Fruit fly (Drosophila melanogaster) whole organism, embryonic: Measurements from ENCODE around the gene fig.

Experiments
- BEAF-32 ChIP-seq: fragments of 200-800 bp; sonication (Bioruptor generic); optimal IDR thresholded peaks from 3 replicates; lab custom pipeline; 2017; ENCODE audit warnings: missing biosample characterization, missing genetic modification characterization, mild to moderate bottlenecking, moderate library complexity, missing genetic modification reagents
- CG11696 ChIP-seq: fragments of 200-800 bp; sonication (Bioruptor generic); IDR thresholded peaks from 2 replicates; pipeline ENCODE4 v1.3.6; 2022; ENCODE audit warnings: missing biosample characterization, missing genetic modification characterization
- CG12219 ChIP-seq: fragments of 200-800 bp; sonication (Bioruptor generic); optimal IDR thresholded peaks from 3 replicates; lab custom pipeline; 2018; ENCODE audit warnings: missing biosample characterization, mild to moderate bottlenecking, missing genetic modification characterization
- CG14050 ChIP-seq: fragments of 200-800 bp; sonication (Bioruptor generic); IDR thresholded peaks from 3 replicates; pipeline ENCODE4 v1.3.6; 2022; ENCODE audit warnings: missing biosample characterization, missing genetic modification characterization
- CG14860 ChIP-seq: fragments of 200-800 bp; sonication (Bioruptor generic); IDR thresholded peaks from 3 replicates; pipeline ENCODE4 v1.3.6; 2022; ENCODE audit warnings: missing biosample characterization, missing genetic modification characterization; ENCODE audit not compliant: partially characterized antibody
- CG16813 ChIP-seq: fragments of 200-800 bp; sonication (Bioruptor generic); IDR thresholded peaks from 3 replicates; pipeline ENCODE4 v1.3.6; 2022; ENCODE audit warnings: missing biosample characterization, missing genetic modification characterization; ENCODE audit not compliant: partially characterized antibody
- CG16815 ChIP-seq: fragments of 200-800 bp; sonication (Bioruptor generic); optimal IDR thresholded peaks from 3 replicates; lab custom pipeline; 2017; ENCODE audit warnings: missing biosample characterization, mild to moderate bottlenecking, missing genetic modification characterization
- CG18476 ChIP-seq: fragments of 200-800 bp; sonication (Bioruptor generic); optimal IDR thresholded peaks from 2 replicates; lab custom pipeline; 2016; ENCODE audit warnings: missing biosample characterization, mild to moderate bottlenecking, missing genetic modification characterization
- CG2116 ChIP-seq: fragments of 200-800 bp; sonication (Bioruptor generic); optimal IDR thresholded peaks from 3 replicates; lab custom pipeline; 2018; ENCODE audit warnings: missing biosample characterization, mild to moderate bottlenecking, missing genetic modification characterization
- CG2129 ChIP-seq: fragments of 200-800 bp; sonication (Bioruptor generic); IDR thresholded peaks from 2 replicates; pipeline ENCODE4 v1.3.6; 2022; ENCODE audit warnings: missing biosample characterization, missing genetic modification characterization; ENCODE audit not compliant: partially characterized antibody
- CG30431 ChIP-seq: fragments of 200-800 bp; sonication (Bioruptor generic); optimal IDR thresholded peaks from 2 replicates; lab custom pipeline; 2017; ENCODE audit warnings: missing biosample characterization, missing genetic modification characterization
- CG3065 ChIP-seq: fragments of 200-800 bp; sonication (Bioruptor generic); optimal IDR thresholded peaks from 2 replicates; lab custom pipeline; 2016; ENCODE audit warnings: missing biosample characterization, missing genetic modification characterization
- CG32532 ChIP-seq: fragments of 200-800 bp; sonication (Bioruptor generic); IDR thresholded peaks from 2 replicates; pipeline ENCODE4 v1.3.6; 2022; ENCODE audit warnings: missing biosample characterization, missing genetic modification characterization
- CG3847 ChIP-seq: fragments of 200-800 bp; sonication (Bioruptor generic); IDR thresholded peaks from 2 replicates; pipeline ENCODE4 v1.3.6; 2022; ENCODE audit warnings: missing biosample characterization, missing genetic modification characterization
- CG4617 ChIP-seq: fragments of 200-800 bp; sonication (Bioruptor generic); optimal IDR thresholded peaks from 3 replicates; lab custom pipeline; 2016; ENCODE audit warnings: missing biosample characterization, missing genetic modification characterization, borderline replicate concordance
- CG6791 ChIP-seq: fragments of 200-800 bp; sonication (Bioruptor generic); IDR thresholded peaks from 3 replicates; pipeline ENCODE4 v1.3.6; 2022; ENCODE audit warnings: missing biosample characterization, missing genetic modification characterization; ENCODE audit not compliant: partially characterized antibody
- CG7357 ChIP-seq: fragments of 200-800 bp; sonication (Bioruptor generic); IDR thresholded peaks from 3 replicates; pipeline ENCODE4 v1.3.6; 2022; ENCODE audit warnings: missing biosample characterization, missing genetic modification characterization
- CG9797 ChIP-seq: fragments of 200-800 bp; sonication (Bioruptor generic); optimal IDR thresholded peaks from 3 replicates; lab custom pipeline; 2018; ENCODE audit warnings: missing biosample characterization, mild to moderate bottlenecking, missing genetic modification characterization
- CTCF ChIP-seq: fragments of 200-800 bp; sonication (Bioruptor generic); optimal IDR thresholded peaks from 2 replicates; lab custom pipeline; 2017; ENCODE audit warnings: missing biosample characterization, mild to moderate bottlenecking, missing genetic modification characterization, moderate library complexity
- D ChIP-seq, 2 experiments: fragments of 200-800 bp in 1 of 2; fragments of >200 bp in 1 of 2; sonication (Bioruptor generic) in 1 of 2; optimal IDR thresholded peaks; 2 replicates in 1 of 2; 3 replicates in 1 of 2; lab custom pipeline; 2017; ENCODE audit warnings: mild to moderate bottlenecking in 1 of 2, missing biosample characterization in 1 of 2, missing genetic modification characterization in 1 of 2, missing genetic modification reagents in 1 of 2
- Dip2 ChIP-seq: fragments of 200-800 bp; sonication (Bioruptor generic); IDR thresholded peaks from 2 replicates; pipeline ENCODE4 v1.3.6; 2022; ENCODE audit warnings: missing biosample characterization, missing genetic modification characterization
- Dll ChIP-seq: fragments of 200-800 bp; sonication (Bioruptor generic); IDR thresholded peaks from 4 replicates; pipeline ENCODE4 v1.3.6; 2022; ENCODE audit warnings: missing biosample characterization, missing genetic modification characterization; ENCODE audit not compliant: partially characterized antibody
- Dp ChIP-seq: fragments of 200-800 bp; sonication (Bioruptor generic); optimal IDR thresholded peaks from 2 replicates; lab custom pipeline; 2018; ENCODE audit warnings: missing biosample characterization, mild to moderate bottlenecking, missing genetic modification characterization, moderate library complexity
- Drgx ChIP-seq: fragments of 200-800 bp; sonication (Bioruptor generic); IDR thresholded peaks from 2 replicates; pipeline ENCODE4 v1.3.6; 2022; ENCODE audit warnings: missing biosample characterization, missing genetic modification characterization
- E2f1 ChIP-seq: fragments of 200-800 bp; sonication (Bioruptor generic); IDR thresholded peaks from 2 replicates; pipeline ENCODE4 v1.3.6; 2022; ENCODE audit warnings: missing biosample characterization, missing genetic modification characterization
- Elba2 ChIP-seq: fragments of 200-800 bp; sonication (Bioruptor generic); optimal IDR thresholded peaks from 3 replicates; lab custom pipeline; 2016; ENCODE audit warnings: missing biosample characterization, missing genetic modification characterization
- Ets97D ChIP-seq: fragments of 200-800 bp; sonication (Bioruptor generic); optimal IDR thresholded peaks from 3 replicates; lab custom pipeline; 2016; ENCODE audit warnings: missing biosample characterization, missing genetic modification characterization
- Hand ChIP-seq: fragments of 200-800 bp; sonication (Bioruptor generic); optimal IDR thresholded peaks from 2 replicates; lab custom pipeline; 2017; ENCODE audit warnings: mild to moderate bottlenecking, missing biosample characterization, missing genetic modification reagents, missing genetic modification characterization
- Nf-YA ChIP-seq: fragments of 200-800 bp; sonication (Bioruptor generic); IDR thresholded peaks from 2 replicates; pipeline ENCODE4 v1.3.6; 2022; ENCODE audit warnings: missing biosample characterization, missing genetic modification characterization
- Opbp ChIP-seq: fragments of 200-800 bp; sonication (Bioruptor generic); IDR thresholded peaks from 3 replicates; pipeline ENCODE4 v1.3.6; 2022; ENCODE audit warnings: missing biosample characterization, missing genetic modification characterization; ENCODE audit not compliant: partially characterized antibody
- Sox102F ChIP-seq: fragments of 200-800 bp; sonication (Bioruptor generic); optimal IDR thresholded peaks from 2 replicates; lab custom pipeline; 2018; ENCODE audit warnings: missing biosample characterization, mild to moderate bottlenecking, missing genetic modification characterization, moderate library complexity
- Sry-δ ChIP-seq: fragments of 200-800 bp; sonication (Bioruptor generic); optimal IDR thresholded peaks from 2 replicates; lab custom pipeline; 2016; ENCODE audit warnings: missing biosample characterization, missing genetic modification characterization
- Vsx1 ChIP-seq: fragments of 200-800 bp; sonication (Bioruptor generic); optimal IDR thresholded peaks from 2 replicates; lab custom pipeline; 2017; ENCODE audit warnings: missing biosample characterization, mild to moderate bottlenecking, missing genetic modification characterization, missing genetic modification reagents
- cad ChIP-seq: fragments of >200 bp; optimal IDR thresholded peaks from 2 replicates; lab custom pipeline; 2017; ENCODE audit warnings: missing biosample characterization, missing genetic modification characterization
- cg ChIP-seq: fragments of 200-800 bp; sonication (Bioruptor generic); optimal IDR thresholded peaks from 3 replicates; lab custom pipeline; 2019; ENCODE audit warnings: missing biosample characterization, mild to moderate bottlenecking, missing genetic modification characterization, moderate library complexity
- corto ChIP-seq: fragments of 200-800 bp; sonication (Bioruptor generic); optimal IDR thresholded peaks from 2 replicates; lab custom pipeline; 2016; ENCODE audit warnings: missing biosample characterization, mild to moderate bottlenecking, missing genetic modification characterization, moderate library complexity
- gcm ChIP-seq: fragments of 200-800 bp; sonication (Bioruptor generic); optimal IDR thresholded peaks from 2 replicates; lab custom pipeline; 2019; ENCODE audit warnings: missing biosample characterization, mild to moderate bottlenecking, missing genetic modification characterization, moderate library complexity
- gfzf ChIP-seq: fragments of 200-800 bp; sonication (Bioruptor generic); optimal IDR thresholded peaks from 2 replicates; lab custom pipeline; 2016; ENCODE audit warnings: missing biosample characterization, mild to moderate bottlenecking, missing genetic modification characterization, moderate library complexity
- her ChIP-seq: fragments of 200-800 bp; sonication (Bioruptor generic); optimal IDR thresholded peaks from 2 replicates; lab custom pipeline; 2016; ENCODE audit warnings: missing biosample characterization, missing genetic modification characterization
- jumu ChIP-seq: fragments of 200-800 bp; sonication (Bioruptor generic); optimal IDR thresholded peaks from 3 replicates; lab custom pipeline; 2016; ENCODE audit warnings: missing biosample characterization, missing genetic modification characterization
- mirr ChIP-seq: fragments of 200-800 bp; sonication (Bioruptor generic); optimal IDR thresholded peaks from 3 replicates; lab custom pipeline; 2018; ENCODE audit warnings: missing biosample characterization, mild to moderate bottlenecking, missing genetic modification characterization
- nerfin-2 ChIP-seq: fragments of 200-800 bp; sonication (Bioruptor generic); IDR thresholded peaks from 2 replicates; pipeline ENCODE4 v1.3.6; 2022; ENCODE audit warnings: missing biosample characterization, missing genetic modification characterization; ENCODE audit not compliant: partially characterized antibody
- sd ChIP-seq: fragments of 200-800 bp; sonication (Bioruptor generic); optimal IDR thresholded peaks from 3 replicates; lab custom pipeline; 2018; ENCODE audit warnings: missing biosample characterization, mild to moderate bottlenecking, missing genetic modification characterization, moderate library complexity
- stwl ChIP-seq: fragments of 200-800 bp; sonication (Bioruptor generic); optimal IDR thresholded peaks from 3 replicates; lab custom pipeline; 2018; ENCODE audit warnings: missing biosample characterization, mild to moderate bottlenecking, missing genetic modification characterization, moderate library complexity
- trh ChIP-seq: fragments of 200-800 bp; sonication (Bioruptor generic); optimal IDR thresholded peaks from 2 replicates; lab custom pipeline; 2016; ENCODE audit warnings: missing biosample characterization, missing genetic modification characterization
- vvl ChIP-seq: fragments of 200-800 bp; sonication (Bioruptor generic); IDR thresholded peaks from 2 replicates; pipeline ENCODE4 v1.3.6; 2022; ENCODE audit warnings: missing biosample characterization, missing genetic modification characterization
- z ChIP-seq: fragments of 200-800 bp; sonication (Bioruptor generic); IDR thresholded peaks from 3 replicates; pipeline ENCODE4 v1.3.6; 2022; ENCODE audit warnings: missing biosample characterization, missing genetic modification characterization
- zen2 ChIP-seq: fragments of 200-800 bp; sonication (Bioruptor generic); IDR thresholded peaks from 3 replicates; pipeline ENCODE4 v1.3.6; 2022; ENCODE audit warnings: missing biosample characterization, missing genetic modification characterization; ENCODE audit not compliant: partially characterized antibody

The fig gene

dm6 chr3R:29816266-29816665 lies 36.0 kb upstream of the fig start, which contains the start of gene Vps16B (continued):
- TF ChIP-seq Opbp (GFP tag; lab: Robert Waterston, UW) (peak; percentile 39; the same call in 1 of the 3 replicates), z (GFP tag; lab: Robert Waterston, UW) (no peak), CG2129 (no peak), CG6791 (GFP tag; lab: Robert Waterston, UW) (peak; percentile 30; the same call in 1 of the 3 replicates), CG32532 (GFP tag; lab: Robert Waterston, UW) (no peak), gcm (GFP tag; lab: Kevin White, UChicago) (no peak), sd (tag; lab: Kevin White, UChicago) (no peak), CG16813 (GFP tag; lab: Robert Waterston, UW) (0 out of 3 replicates have a peak, but pooled peaks have one; percentile 29), zen2 (GFP tag; lab: Robert Waterston, UW) (0 out of 3 replicates have a peak, but pooled peaks have one; percentile 49), CG3847 (GFP tag; lab: Robert Waterston, UW) (peak; percentile 25; the same call in 1 of the 2 replicates), Dp (GFP tag; lab: Kevin White, UChicago) (peak; percentile 64), gfzf (GFP tag; lab: Kevin White, UChicago) (peak; percentile 77), CG3065 (no peak), Nf-YA (GFP tag; lab: Robert Waterston, UW) (no peak), CG12219 (GFP tag; lab: Kevin White, UChicago) (no peak), CG2116 (GFP tag; lab: Kevin White, UChicago) (peak; percentile 35), Ets97D (GFP tag; lab: Kevin White, UChicago) (peak; percentile 36), BEAF-32 (peak; percentile 19), cad (GFP tag; lab: Kevin White, UChicago) (no peak), Sry-δ (GFP tag; lab: Kevin White, UChicago) (peak; percentile 15), stwl (tag; lab: Kevin White, UChicago) (peak; percentile 94), Sox102F (GFP tag; lab: Kevin White, UChicago) (no peak), mirr (no peak), Dll (GFP tag; lab: Robert Waterston, UW) (peak; percentile 51; the same call in 1 of the 4 replicates), trh (no peak), CG9797 (GFP tag; lab: Kevin White, UChicago) (peak; percentile 58), cg (GFP tag; lab: Kevin White, UChicago) (no peak), CG4617 (GFP tag; lab: Kevin White, UChicago) (peak; percentile 68)

dm6 chr3R:29806682-29807393 lies 26.6 kb upstream of the fig start, which contains the start of the genes ca and ncd:
TSS of gene ca (plus strand) at chr3R:29806811.
TSS of gene ncd (minus strand) at chr3R:29807127.
- peak; percentile 82 for TF ChIP-seq Elba2
- no peak for TF ChIP-seq CG18476 (GFP tag; lab: Kevin White, UChicago)
- no peak for TF ChIP-seq corto (GFP tag; lab: Kevin White, UChicago)
- no peak for TF ChIP-seq CG30431 (GFP tag; lab: Kevin White, UChicago)
- no peak for TF ChIP-seq CTCF (GFP tag; lab: Kevin White, UChicago)
- TF ChIP-seq her (GFP tag; lab: Kevin White, UChicago): no peak
- no peak for TF ChIP-seq CG16815 (GFP tag; lab: Kevin White, UChicago)
- peak; percentile 87 for TF ChIP-seq Sry-δ (GFP tag; lab: Kevin White, UChicago)
- TF ChIP-seq jumu (GFP tag; lab: Kevin White, UChicago): peak; percentile 62
- TF ChIP-seq E2f1: peak; percentile 8; the same call in 1 of the 2 replicates
- TF ChIP-seq Drgx (GFP tag; lab: Robert Waterston, UW): no peak
- no peak for TF ChIP-seq Vsx1 (GFP tag; lab: Kevin White, UChicago)
- TF ChIP-seq CG14050: no peak
- no peak for TF ChIP-seq CG7357 (GFP tag; lab: Robert Waterston, UW)
- no peak for TF ChIP-seq Hand (GFP tag; lab: Kevin White, UChicago)
- TF ChIP-seq nerfin-2: peak; percentile 24; the same call in 1 of the 2 replicates
- TF ChIP-seq CG11696: no peak
- TF ChIP-seq Dip2 (GFP tag; lab: Robert Waterston, UW): no peak
- TF ChIP-seq vvl (GFP tag; lab: Robert Waterston, UW): no peak
- no peak for TF ChIP-seq CG14860 (GFP tag; lab: Robert Waterston, UW)
- peak; percentile 56 for TF ChIP-seq D (optimal IDR thresholded peaks at IDR 0.05; lab: Kevin White, UChicago)
- no peak for TF ChIP-seq D (GFP tag; optimal IDR thresholded peaks at IDR 0.05; lab: Kevin White, UChicago)
